Fruit fly (Drosophila melanogaster): ENCODE measurements around the gene CG12645.

The CG12645 gene

DNA sequence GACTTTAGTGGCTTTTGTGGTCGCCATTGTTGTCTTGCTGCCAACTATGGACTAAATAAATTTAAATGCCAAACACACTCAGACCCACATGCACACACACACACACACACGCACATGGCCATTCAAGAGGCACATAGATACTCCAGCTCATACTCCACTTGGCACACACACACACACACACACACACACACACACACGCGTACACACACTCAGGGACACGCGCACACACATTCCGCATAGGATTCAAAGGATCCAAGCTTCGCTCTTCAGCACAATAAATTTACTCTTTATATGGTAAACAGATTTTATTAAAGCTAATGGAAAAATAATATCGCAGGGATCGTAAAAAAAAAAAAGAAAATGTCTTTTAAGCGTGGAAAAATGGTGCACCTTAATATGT is 29.5 kb downstream of the CG12645 start:
- TF ChIP-seq h (optimal IDR thresholded peaks at IDR 0.05), result no peak
- no peak for TF ChIP-seq Myc (optimal IDR thresholded peaks at IDR 0.05)
- TF ChIP-seq ttk (optimal IDR thresholded peaks at IDR 0.05), result no peak
- TF ChIP-seq psq (optimal IDR thresholded peaks at IDR 0.05), result no peak
- no peak for TF ChIP-seq Sin3A (optimal IDR thresholded peaks at IDR 0.05)
- no peak for TF ChIP-seq insv (optimal IDR thresholded peaks at IDR 0.05)

DNA sequence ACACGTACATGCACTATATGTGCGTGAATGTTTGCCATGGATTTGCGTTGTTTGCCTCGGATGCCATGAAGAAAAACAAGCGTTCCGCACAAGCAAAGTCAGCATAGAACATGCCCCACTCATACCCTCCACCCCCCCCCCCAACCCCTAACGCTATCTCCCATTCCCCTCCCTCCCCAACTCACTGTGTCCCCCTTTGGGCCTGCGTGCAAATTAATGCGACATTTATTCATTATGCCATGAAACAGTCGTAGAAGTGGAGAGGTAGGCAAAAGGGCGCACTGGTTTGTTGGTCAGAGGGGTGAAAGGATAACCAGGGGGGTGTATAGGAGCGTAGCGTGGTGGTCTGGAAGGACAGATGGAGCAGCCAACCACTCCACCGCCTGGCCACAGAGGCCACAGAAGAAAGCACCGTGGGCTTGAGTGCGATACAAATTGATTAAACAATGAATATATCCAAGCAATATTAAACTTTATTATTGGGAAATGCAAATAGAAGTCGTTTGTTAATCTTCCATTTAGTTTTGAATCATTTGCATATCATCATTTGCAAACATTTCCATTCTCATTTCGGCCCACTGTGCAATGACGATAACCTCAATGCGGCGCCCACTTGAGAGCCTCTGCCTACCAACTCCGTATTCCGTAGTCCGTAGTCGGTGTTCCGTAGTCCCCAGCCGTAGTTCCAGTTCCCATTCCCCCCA is 31.1 kb downstream of the CG12645 start:
- TF ChIP-seq insv (optimal IDR thresholded peaks at IDR 0.05), result no peak
- no peak for TF ChIP-seq psq (optimal IDR thresholded peaks at IDR 0.05)
- TF ChIP-seq h (optimal IDR thresholded peaks at IDR 0.05), result no peak
- no peak for TF ChIP-seq Sin3A (optimal IDR thresholded peaks at IDR 0.05)
- no peak for TF ChIP-seq ttk (optimal IDR thresholded peaks at IDR 0.05)
- TF ChIP-seq Myc (optimal IDR thresholded peaks at IDR 0.05), result no peak

DNA sequence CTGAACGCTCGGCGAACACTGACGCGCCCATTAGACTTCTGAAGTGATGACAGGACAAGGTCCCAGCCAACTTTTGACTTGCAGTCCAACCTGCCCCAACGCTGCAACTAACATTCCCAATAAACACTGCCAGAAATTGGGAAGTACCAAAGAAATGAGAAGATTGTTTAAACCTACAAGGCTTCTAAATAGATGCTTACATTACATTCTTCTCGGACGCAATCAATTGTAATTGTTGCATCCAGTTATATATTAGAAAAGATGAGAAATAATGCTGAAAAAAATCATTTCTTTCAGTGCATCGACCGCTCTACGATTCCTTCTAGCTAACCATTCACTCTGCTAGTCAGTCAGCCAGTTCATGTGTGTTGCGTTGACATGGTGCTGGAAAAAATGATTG is 49.2 kb downstream of the CG12645 start:
- no peak for TF ChIP-seq h (optimal IDR thresholded peaks at IDR 0.05)
- no peak for TF ChIP-seq Myc (optimal IDR thresholded peaks at IDR 0.05)
- no peak for TF ChIP-seq insv (optimal IDR thresholded peaks at IDR 0.05)
- no peak for TF ChIP-seq Sin3A (optimal IDR thresholded peaks at IDR 0.05)
- no peak for TF ChIP-seq psq (optimal IDR thresholded peaks at IDR 0.05)
- no peak for TF ChIP-seq ttk (optimal IDR thresholded peaks at IDR 0.05)

Data from Kc167 (cell line).